Worm (Caenorhabditis elegans): ENCODE results near the gene Y47D3B.12.

- TF ChIP-seq klf-2 (GFP tag; conservative IDR thresholded peaks at IDR 0.05) (no peak), ztf-29 (GFP tag; IDR thresholded peaks at IDR 0.05) (no peak), tab-1 (GFP tag; IDR thresholded peaks at IDR 0.05) (no peak), cog-1 (tag; optimal IDR thresholded peaks at IDR 0.05) (no peak), flt-1 (GFP tag; IDR thresholded peaks at IDR 0.05) (no peak), T22C8.4 (GFP tag; IDR thresholded peaks at IDR 0.05) (no peak), ztf-23 (GFP tag; IDR thresholded peaks at IDR 0.05) (no peak), med-1 (GFP tag; optimal IDR thresholded peaks at IDR 0.05; ENCODE audit: insufficient read depth) (no peak)
These were observed 24.1 kb downstream of the Y47D3B.12 start, which contains the start of gene idpc-1 for ce11 chrIII:11426906-11427305.

Data from whole organism, midembryonic.